Worm (Caenorhabditis elegans): ENCODE data around the gene T22F3.8.
"Not testable (repeated sequence)": the region's sequence is repeated elsewhere in the genome, so short reads cannot be mapped to it uniquely, and the experiment has no call there.

Gene T22F3.8

ce11 chrV:3564335-3564734 lies 40.9 kb downstream of the T22F3.8 start, which contains the start of gene T24A6.17:
Gene T24A6.17 (minus strand): TSS chrV:3564435.
- not testable (repeated sequence) for TF ChIP-seq mml-1 (tag; optimal IDR thresholded peaks at IDR 0.05); nhr-43 (tag; optimal IDR thresholded peaks at IDR 0.05; ENCODE audit: poor library complexity, severe bottlenecking); ztf-11 (tag; optimal IDR thresholded peaks at IDR 0.05)

- not testable (repeated sequence) for TF ChIP-seq pqm-1 (tag; optimal IDR thresholded peaks at IDR 0.05); ama-1 (optimal IDR thresholded peaks at IDR 0.05); ceh-82 (tag; optimal IDR thresholded peaks at IDR 0.05)
Observed at ce11 chrV:3562824-3563223, 42.4 kb downstream of the T22F3.8 start, which contains the start of gene T24A6.16. Gene T24A6.16 (minus strand): TSS chrV:3562924.

- not testable (repeated sequence) for TF ChIP-seq elt-1 (tag; optimal IDR thresholded peaks at IDR 0.05); ama-1 (optimal IDR thresholded peaks at IDR 0.05); ceh-16 (tag; optimal IDR thresholded peaks at IDR 0.05)
Observed at ce11 chrV:3558744-3559143, 46.5 kb downstream of the T22F3.8 start, which contains the start of gene T24A6.1. Gene T24A6.1 (plus strand): TSS chrV:3559044.

ce11 chrV:3557422-3557821 lies 47.8 kb downstream of the T22F3.8 start, which contains the start of gene grl-31:
Gene grl-31 (minus strand): TSS chrV:3557778.
- TF ChIP-seq ZK546.5 (tag; optimal IDR thresholded peaks at IDR 0.05): no peak
- TF ChIP-seq egl-27 (tag; optimal IDR thresholded peaks at IDR 0.05): no peak
- TF ChIP-seq skn-1 (tag; optimal IDR thresholded peaks at IDR 0.05): no peak
- TF ChIP-seq ceh-9 (tag; optimal IDR thresholded peaks at IDR 0.05): no peak
- TF ChIP-seq tbx-2 (tag; optimal IDR thresholded peaks at IDR 0.05): no peak
- TF ChIP-seq nhr-237 (tag; optimal IDR thresholded peaks at IDR 0.05): no peak
- no peak for TF ChIP-seq mdl-1 (tag; optimal IDR thresholded peaks at IDR 0.05)
- TF ChIP-seq unc-39 (tag; optimal IDR thresholded peaks at IDR 0.05): no peak
- TF ChIP-seq zag-1 (tag; optimal IDR thresholded peaks at IDR 0.05): no peak
- no peak for TF ChIP-seq fkh-2 (tag; optimal IDR thresholded peaks at IDR 0.05)
- TF ChIP-seq snpc-4 (tag; optimal IDR thresholded peaks at IDR 0.05): no peak
- no peak for TF ChIP-seq lin-39 (tag; optimal IDR thresholded peaks at IDR 0.05)

- TF ChIP-seq nhr-76 (tag; optimal IDR thresholded peaks at IDR 0.05): no peak
- no peak for TF ChIP-seq nhr-28 (tag; optimal IDR thresholded peaks at IDR 0.05)
- TF ChIP-seq eor-1 (tag; optimal IDR thresholded peaks at IDR 0.05): no peak
- no peak for TF ChIP-seq elt-1 (tag; optimal IDR thresholded peaks at IDR 0.05)
- TF ChIP-seq jun-1 (tag; optimal IDR thresholded peaks at IDR 0.05): no peak
- no peak for TF ChIP-seq nfya-1 (tag; optimal IDR thresholded peaks at IDR 0.05; ENCODE audit: insufficient read depth)
- TF ChIP-seq ceh-9 (tag; optimal IDR thresholded peaks at IDR 0.05): no peak
- no peak for TF ChIP-seq ama-1 (optimal IDR thresholded peaks at IDR 0.05)
- TF ChIP-seq nhr-23 (tag; optimal IDR thresholded peaks at IDR 0.05): no peak
- no peak for TF ChIP-seq mml-1 (tag; optimal IDR thresholded peaks at IDR 0.05)
- TF ChIP-seq R02D3.7 (tag; optimal IDR thresholded peaks at IDR 0.05): no peak
- TF ChIP-seq elt-3 (tag; optimal IDR thresholded peaks at IDR 0.05): no peak
- no peak for TF ChIP-seq hmg-11 (tag; optimal IDR thresholded peaks at IDR 0.05)
- no peak for TF ChIP-seq aly-2 (tag; optimal IDR thresholded peaks at IDR 0.05)
- TF ChIP-seq lin-15B (tag; optimal IDR thresholded peaks at IDR 0.05): no peak
- TF ChIP-seq pqm-1 (tag; optimal IDR thresholded peaks at IDR 0.05): no peak
- TF ChIP-seq skn-1 (tag; optimal IDR thresholded peaks at IDR 0.05): no peak
- TF ChIP-seq fkh-2 (tag; optimal IDR thresholded peaks at IDR 0.05): no peak
Observed at ce11 chrV:3555986-3556385, 49.2 kb downstream of the T22F3.8 start, which contains the start of gene grl-30. Gene grl-30 (plus strand): TSS chrV:3556286.

ce11 chrV:3554869-3555268 lies 50.4 kb downstream of the T22F3.8 start, which contains the start of gene grl-29:
Gene grl-29 (minus strand): TSS chrV:3555236.
- no peak for TF ChIP-seq lsy-12 (tag; optimal IDR thresholded peaks at IDR 0.05)
- TF ChIP-seq nhr-76 (tag; optimal IDR thresholded peaks at IDR 0.05): no peak
- TF ChIP-seq tbx-2 (tag; optimal IDR thresholded peaks at IDR 0.05): no peak
- no peak for TF ChIP-seq unc-39 (tag; optimal IDR thresholded peaks at IDR 0.05)
- no peak for TF ChIP-seq nhr-43 (tag; optimal IDR thresholded peaks at IDR 0.05; ENCODE audit: poor library complexity, severe bottlenecking)
- no peak for TF ChIP-seq fkh-2 (tag; optimal IDR thresholded peaks at IDR 0.05)

All from whole organism, L3 larva.